Worm (Caenorhabditis elegans) whole organism, mixed stage, embryonic: ENCODE measurements around the gene slc-17.4.

ENCODE experiments used
- M03D4.4 ChIP-seq: sonication (generic microtip); optimal IDR thresholded peaks from 2 replicates; lab custom pipeline; 2017; ENCODE audit warnings: mild to moderate bottlenecking, missing genetic modification characterization, missing compliant biosample characterization
- bed-3 ChIP-seq: fragments of 200-800 bp; sonication (Bioruptor generic); optimal IDR thresholded peaks from 3 replicates; lab custom pipeline; 2018; ENCODE audit warnings: mild to moderate bottlenecking, missing genetic modification characterization, moderate library complexity, missing compliant biosample characterization
- blmp-1 ChIP-seq: fragments of 150-350 bp; optimal IDR thresholded peaks from 2 replicates; lab custom pipeline; 2014; ENCODE audit warnings: missing biosample characterization, missing genetic modification characterization
- ceh-39 ChIP-seq: fragments of 150-350 bp; optimal IDR thresholded peaks from 2 replicates; lab custom pipeline; 2014; ENCODE audit warnings: missing biosample characterization, missing genetic modification characterization
- ceh-43 ChIP-seq: fragments of 200-800 bp; sonication (Bioruptor generic); optimal IDR thresholded peaks from 2 replicates; lab custom pipeline; 2018; ENCODE audit warnings: mild to moderate bottlenecking, missing genetic modification characterization, moderate library complexity, missing compliant biosample characterization
- ceh-83 ChIP-seq: fragments of 200-800 bp; sonication (Bioruptor generic); optimal IDR thresholded peaks from 2 replicates; lab custom pipeline; 2018; ENCODE audit warnings: mild to moderate bottlenecking, missing genetic modification characterization, missing compliant biosample characterization
- ces-1 ChIP-seq: fragments of 150-350 bp; optimal IDR thresholded peaks from 2 replicates; lab custom pipeline; 2014; ENCODE audit warnings: missing biosample characterization, missing genetic modification reagents, missing genetic modification characterization
- cnd-1 ChIP-seq: fragments of 200-800 bp; sonication (Bioruptor generic); optimal IDR thresholded peaks from 2 replicates; lab custom pipeline; 2018; ENCODE audit warnings: mild to moderate bottlenecking, missing genetic modification characterization, missing compliant biosample characterization
- drap-1 ChIP-seq: fragments of 200-800 bp; sonication (Bioruptor generic); optimal IDR thresholded peaks from 3 replicates; lab custom pipeline; 2018; ENCODE audit warnings: mild to moderate bottlenecking, missing genetic modification characterization, missing compliant biosample characterization
- elt-1 ChIP-seq: sonication (generic microtip); optimal IDR thresholded peaks from 2 replicates; lab custom pipeline; 2017; ENCODE audit warnings: missing genetic modification characterization, mild to moderate bottlenecking, missing compliant biosample characterization, antibody characterized with exemption, moderate library complexity, borderline replicate concordance; ENCODE audit not compliant: insufficient read depth
- elt-3 ChIP-seq: fragments of 150-350 bp; optimal IDR thresholded peaks from 2 replicates; lab custom pipeline; 2014; ENCODE audit warnings: missing biosample characterization, missing genetic modification characterization
- flh-1 ChIP-seq: fragments of 200-800 bp; sonication (Bioruptor generic); optimal IDR thresholded peaks from 2 replicates; lab custom pipeline; 2018; ENCODE audit warnings: mild to moderate bottlenecking, missing genetic modification characterization, moderate library complexity, missing compliant biosample characterization
- ham-2 ChIP-seq: fragments of 200-800 bp; sonication (Bioruptor generic); optimal IDR thresholded peaks from 2 replicates; lab custom pipeline; 2018; ENCODE audit warnings: mild to moderate bottlenecking, missing genetic modification characterization, missing compliant biosample characterization
- hlh-1 ChIP-seq: fragments of 150-350 bp; optimal IDR thresholded peaks from 2 replicates; lab custom pipeline; 2014; ENCODE audit warnings: missing biosample characterization, missing genetic modification reagents, missing genetic modification characterization
- lin-13 ChIP-seq: fragments of 150-350 bp; optimal IDR thresholded peaks from 2 replicates; lab custom pipeline; 2014; ENCODE audit warnings: missing biosample characterization, missing genetic modification characterization
- lin-32 ChIP-seq: fragments of 200-800 bp; sonication (Bioruptor generic); optimal IDR thresholded peaks from 2 replicates; lab custom pipeline; 2018; ENCODE audit warnings: mild to moderate bottlenecking, missing genetic modification characterization, missing compliant biosample characterization
- lsy-2 ChIP-seq: fragments of 150-350 bp; optimal IDR thresholded peaks from 2 replicates; lab custom pipeline; 2014; ENCODE audit warnings: missing biosample characterization, missing genetic modification characterization
- mab-5 ChIP-seq: fragments of 150-350 bp; optimal IDR thresholded peaks from 2 replicates; lab custom pipeline; 2014; ENCODE audit warnings: missing biosample characterization, missing genetic modification characterization
- mep-1 ChIP-seq: fragments of 150-350 bp; optimal IDR thresholded peaks from 2 replicates; lab custom pipeline; 2017; ENCODE audit warnings: missing biosample characterization, missing genetic modification reagents, missing genetic modification characterization, inconsistent platforms
- mls-2 ChIP-seq: sonication (generic microtip); optimal IDR thresholded peaks from 2 replicates; lab custom pipeline; 2016; ENCODE audit warnings: mild to moderate bottlenecking, missing genetic modification characterization, moderate library complexity, missing compliant biosample characterization
- nhr-2 ChIP-seq: fragments of 150-350 bp; optimal IDR thresholded peaks from 2 replicates; lab custom pipeline; 2014; ENCODE audit warnings: missing biosample characterization, missing genetic modification characterization
- nhr-237 ChIP-seq: fragments of 150-350 bp; optimal IDR thresholded peaks from 2 replicates; lab custom pipeline; 2014; ENCODE audit warnings: missing biosample characterization, missing genetic modification characterization
- nhr-28 ChIP-seq: fragments of 150-350 bp; optimal IDR thresholded peaks from 2 replicates; lab custom pipeline; 2014; ENCODE audit warnings: missing biosample characterization, missing genetic modification characterization
- nhr-76 ChIP-seq: sonication (generic microtip); optimal IDR thresholded peaks from 2 replicates; lab custom pipeline; 2017; ENCODE audit warnings: missing biosample characterization, missing genetic modification characterization
- pha-4 ChIP-seq: fragments of 150-350 bp; optimal IDR thresholded peaks from 2 replicates; lab custom pipeline; 2018; ENCODE audit warnings: missing biosample characterization, missing genetic modification reagents, missing genetic modification characterization
- unc-120 ChIP-seq: sonication (generic microtip); optimal IDR thresholded peaks from 2 replicates; lab custom pipeline; 2017; ENCODE audit warnings: missing genetic modification characterization, missing compliant biosample characterization; ENCODE audit not compliant: poor library complexity, severe bottlenecking
- unc-39 ChIP-seq: fragments of 150-350 bp; optimal IDR thresholded peaks from 2 replicates; lab custom pipeline; 2014; ENCODE audit warnings: missing biosample characterization, missing genetic modification characterization
- unc-62 ChIP-seq: fragments of 150-350 bp; optimal IDR thresholded peaks from 2 replicates; lab custom pipeline; 2014; ENCODE audit warnings: missing biosample characterization, missing genetic modification reagents, missing genetic modification characterization
- zip-8 ChIP-seq: fragments of 150-350 bp; optimal IDR thresholded peaks from 2 replicates; lab custom pipeline; 2014; ENCODE audit warnings: missing biosample characterization, missing genetic modification characterization
- ztf-11 ChIP-seq: fragments of 150-350 bp; optimal IDR thresholded peaks from 2 replicates; lab custom pipeline; 2014; ENCODE audit warnings: missing biosample characterization, missing genetic modification characterization

The slc-17.4 gene

ce11 chrIV:17277459-17278173 lies 13.9 kb downstream of the slc-17.4 start:
- TF ChIP-seq cnd-1 (tag; lab: Kevin White, UChicago) (peak; percentile 75), lin-32 (GFP tag; lab: Kevin White, UChicago) (no peak), M03D4.4 (tag; lab: Kevin White, UChicago) (no peak)

- TF ChIP-seq nhr-2 (tag; lab: Kevin White, UChicago): peak; percentile 51
- peak; percentile 92 for TF ChIP-seq elt-1 (tag; lab: Kevin White, UChicago)
- TF ChIP-seq unc-62 (GFP tag; lab: Kevin White, UChicago): peak; percentile 81
- no peak for TF ChIP-seq unc-39 (tag; lab: Kevin White, UChicago)
- peak; percentile 3 for TF ChIP-seq ceh-39 (tag; lab: Kevin White, UChicago)
Measured at ce11 chrIV:17276705-17277458, 14.7 kb downstream of the slc-17.4 start, which contains the start of gene clec-196. Gene clec-196, plus strand, starts transcription at chrIV:17276956.

- TF ChIP-seq ceh-39 (tag; lab: Kevin White, UChicago) (no peak), nhr-237 (tag; lab: Kevin White, UChicago) (no peak), M03D4.4 (tag; lab: Kevin White, UChicago) (no peak), nhr-28 (tag; lab: Kevin White, UChicago) (no peak), flh-1 (GFP tag; lab: Kevin White, UChicago) (no peak), elt-1 (tag; lab: Kevin White, UChicago) (no peak), ztf-11 (tag; lab: Kevin White, UChicago) (no peak), lsy-2 (no peak), ceh-43 (GFP tag; lab: Kevin White, UChicago) (no peak), mep-1 (tag; lab: Kevin White, UChicago) (no peak), cnd-1 (tag; lab: Kevin White, UChicago) (no peak), ces-1 (GFP tag; lab: Kevin White, UChicago) (no peak)
Measured at ce11 chrIV:17275281-17275680, 16.3 kb downstream of the slc-17.4 start, which contains the start of gene lhfp-4. Gene lhfp-4, plus strand, starts transcription at chrIV:17275581.

- no peak for TF ChIP-seq bed-3 (GFP tag; lab: Kevin White, UChicago)
- TF ChIP-seq nhr-76 (tag; lab: Kevin White, UChicago): no peak
- TF ChIP-seq ceh-43 (GFP tag; lab: Kevin White, UChicago): no peak
- no peak for TF ChIP-seq blmp-1 (tag; lab: Kevin White, UChicago)
- no peak for TF ChIP-seq unc-120 (tag; lab: Kevin White, UChicago)
- no peak for TF ChIP-seq unc-39 (tag; lab: Kevin White, UChicago)
Measured at ce11 chrIV:17273602-17274110, 17.9 kb downstream of the slc-17.4 start, which contains the start of gene gln-5. Gene gln-5, minus strand, starts transcription at chrIV:17273652.

ce11 chrIV:17269702-17270101 lies 21.8 kb downstream of the slc-17.4 start:
- TF ChIP-seq ces-1 (GFP tag; lab: Kevin White, UChicago): no peak
- TF ChIP-seq unc-62 (GFP tag; lab: Kevin White, UChicago): peak; percentile 99
- TF ChIP-seq mab-5: peak; percentile 44
- TF ChIP-seq mls-2 (tag; lab: Kevin White, UChicago): no peak
- peak; percentile 66 for TF ChIP-seq hlh-1 (tag; lab: Kevin White, UChicago)
- TF ChIP-seq ceh-83 (GFP tag; lab: Kevin White, UChicago): no peak
- no peak for TF ChIP-seq unc-120 (tag; lab: Kevin White, UChicago)
- TF ChIP-seq flh-1 (GFP tag; lab: Kevin White, UChicago): no peak
- TF ChIP-seq nhr-2 (tag; lab: Kevin White, UChicago): peak; percentile 80

- TF ChIP-seq ham-2 (GFP tag; lab: Kevin White, UChicago): no peak
- TF ChIP-seq mep-1 (tag; lab: Kevin White, UChicago): no peak
- TF ChIP-seq drap-1 (GFP tag; lab: Kevin White, UChicago): no peak
- no peak for TF ChIP-seq mab-5
- no peak for TF ChIP-seq zip-8 (tag; lab: Kevin White, UChicago)
- TF ChIP-seq pha-4 (tag; lab: Kevin White, UChicago): no peak
- TF ChIP-seq nhr-2 (tag; lab: Kevin White, UChicago): no peak
- no peak for TF ChIP-seq ceh-39 (tag; lab: Kevin White, UChicago)
- no peak for TF ChIP-seq mls-2 (tag; lab: Kevin White, UChicago)
- no peak for TF ChIP-seq lin-32 (GFP tag; lab: Kevin White, UChicago)
- no peak for TF ChIP-seq nhr-237 (tag; lab: Kevin White, UChicago)
- TF ChIP-seq elt-1 (tag; lab: Kevin White, UChicago): no peak
- no peak for TF ChIP-seq elt-3
- TF ChIP-seq lin-13 (tag; lab: Kevin White, UChicago): no peak
- TF ChIP-seq, all 35 proteins: peak for 0
Measured at ce11 chrIV:17269042-17269441, 22.5 kb downstream of the slc-17.4 start, which contains the start of gene atgp-1. Gene atgp-1, plus strand, starts transcription at chrIV:17269342.
